Fruit fly (Drosophila melanogaster) whole organism: ENCODE measurements around the gene CG1999.

Experiments used
- CG8478 ChIP-seq: fragments of >200 bp; optimal IDR thresholded peaks from 2 replicates; lab custom pipeline; 2018; ENCODE audit warnings: inconsistent platforms
- psq ChIP-seq: fragments of >200 bp; optimal IDR thresholded peaks from 2 replicates; lab custom pipeline; 2017

DNA sequence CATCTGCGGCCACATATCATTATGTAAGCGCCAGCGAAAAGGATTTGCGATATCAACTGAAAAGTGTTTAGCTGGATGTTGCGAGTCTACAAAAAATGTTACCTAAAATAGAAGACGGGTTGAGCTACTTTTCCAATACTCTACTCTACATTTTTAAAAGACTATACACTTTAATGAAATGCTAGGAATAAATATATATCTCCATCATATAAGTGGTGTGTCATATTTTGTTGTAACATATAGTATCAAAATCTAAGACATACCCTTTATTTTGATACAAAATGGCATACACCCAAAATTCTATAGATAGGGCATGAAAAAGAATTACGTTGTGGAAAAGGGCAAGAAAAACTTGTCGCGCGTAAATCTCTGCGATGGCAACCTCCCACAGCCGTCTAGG, 15.6 kb upstream of the CG1999 start:
- TF ChIP-seq CG8478 (lab: Kevin White, UChicago) (no peak), psq (lab: Kevin White, UChicago) (no peak)
